Worm (Caenorhabditis elegans): ENCODE data around the gene srh-271.

The srh-271 gene

ce11 chrV:2664525-2665053 is 42.8 kb upstream of the srh-271 start, which contains the start of gene ndx-2 (continued):
- TF ChIP-seq F23B12.7 (tag; optimal IDR thresholded peaks at IDR 0.05; ENCODE audit: insufficient read depth) (peak; percentile 73), ztf-18 (tag; optimal IDR thresholded peaks at IDR 0.05) (peak; percentile 73), K12H6.12 (tag; optimal IDR thresholded peaks at IDR 0.05) (no peak), F33H1.4 (GFP tag; IDR thresholded peaks at IDR 0.05) (peak; percentile 45), nfyb-1 (GFP tag; IDR thresholded peaks at IDR 0.05) (peak; percentile 78), lin-54 (GFP tag; optimal IDR thresholded peaks at IDR 0.05) (peak; percentile 58), Y67H2A.10 (GFP tag; conservative IDR thresholded peaks at IDR 0.05) (no peak)

DNA sequence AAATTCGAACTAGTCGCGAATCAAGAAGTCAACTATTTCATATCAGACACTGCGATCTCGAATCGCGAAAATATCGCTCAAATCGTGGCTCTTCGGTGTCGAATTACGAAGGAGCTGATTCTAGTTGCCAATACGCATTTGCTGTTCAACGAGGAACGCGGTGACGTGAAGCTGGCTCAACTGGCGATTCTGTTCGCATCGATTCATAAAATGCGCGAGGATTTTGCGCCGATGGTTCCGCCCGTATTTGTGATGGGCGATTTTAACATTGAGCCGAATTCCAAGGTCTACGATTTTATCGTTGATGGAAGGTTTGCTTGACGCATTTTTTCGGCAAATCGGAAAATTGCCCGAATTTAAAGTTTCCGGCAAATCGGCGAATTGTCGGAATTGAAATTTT is 38.7 kb upstream of the srh-271 start:
- TF ChIP-seq sptf-2 (GFP tag; optimal IDR thresholded peaks at IDR 0.05) (no peak), lin-35 (GFP tag; optimal IDR thresholded peaks at IDR 0.05) (no peak), aptf-3 (GFP tag; IDR thresholded peaks at IDR 0.05) (no peak), nhr-27 (tag; optimal IDR thresholded peaks at IDR 0.05) (no peak), ceh-100 (GFP tag; IDR thresholded peaks at IDR 0.05) (no peak), akir-1 (GFP tag; optimal IDR thresholded peaks at IDR 0.05) (no peak), gei-17 (GFP tag; optimal IDR thresholded peaks at IDR 0.05) (no peak), pha-4 (tag; optimal IDR thresholded peaks at IDR 0.05) (no peak), nfya-1 (tag; optimal IDR thresholded peaks at IDR 0.05; ENCODE audit: borderline replicate concordance, insufficient read depth) (no peak), sdz-38 (tag; optimal IDR thresholded peaks at IDR 0.05) (no peak), rpc-1 (optimal IDR thresholded peaks at IDR 0.05) (no peak), rpc-1 (tag; optimal IDR thresholded peaks at IDR 0.05) (no peak), cebp-2 (GFP tag; IDR thresholded peaks at IDR 0.05) (no peak), nfya-2 (GFP tag; IDR thresholded peaks at IDR 0.05) (no peak), ztf-3 (GFP tag; optimal IDR thresholded peaks at IDR 0.05) (no peak), bed-1 (GFP tag; IDR thresholded peaks at IDR 0.05) (no peak), snpc-1.3 (tag; optimal IDR thresholded peaks at IDR 0.05; ENCODE audit: insufficient read depth) (no peak)

DNA sequence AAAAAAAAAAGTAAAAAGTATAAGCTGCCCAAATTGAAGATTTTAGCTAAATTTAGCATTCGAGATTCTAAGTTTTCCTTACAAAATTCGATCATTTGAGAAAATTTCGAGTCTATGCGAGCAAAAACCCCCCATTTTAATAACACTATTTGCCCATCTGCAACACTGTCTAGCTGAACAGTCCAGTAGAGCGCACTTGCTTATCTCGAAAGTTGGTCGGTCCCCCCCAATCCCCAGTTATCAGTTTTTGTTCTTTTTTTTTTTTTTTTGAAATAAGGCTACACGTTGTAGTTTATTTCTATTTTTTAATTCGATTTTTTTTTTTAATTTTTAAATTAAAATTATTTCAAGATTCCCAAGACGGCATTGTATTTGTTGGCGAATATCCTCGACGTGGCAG is 35.9 kb upstream of the srh-271 start:
- TF ChIP-seq tlf-1 (GFP tag; optimal IDR thresholded peaks at IDR 0.05) (no peak), ztf-25 (GFP tag; IDR thresholded peaks at IDR 0.05) (no peak), nhr-80 (tag; optimal IDR thresholded peaks at IDR 0.05) (peak; percentile 82), dpl-1 (GFP tag; optimal IDR thresholded peaks at IDR 0.05) (no peak), mcd-1 (GFP tag; IDR thresholded peaks at IDR 0.05) (peak; percentile 87)

ce11 chrV:2656159-2656558 is 34.4 kb upstream of the srh-271 start:
- no peak for TF ChIP-seq F52B5.7 (tag; optimal IDR thresholded peaks at IDR 0.05)
- TF ChIP-seq madf-8 (GFP tag; conservative IDR thresholded peaks at IDR 0.05) = 0 out of 2 replicates have a peak, but pooled peaks have one; percentile 13
- TF ChIP-seq madf-6 (GFP tag; IDR thresholded peaks at IDR 0.05) = peak; percentile 46; the same call in 1 of the 2 replicates
- TF ChIP-seq let-607 (tag; optimal IDR thresholded peaks at IDR 0.05) = no peak
- TF ChIP-seq lsy-27 (tag; optimal IDR thresholded peaks at IDR 0.05; ENCODE audit: borderline replicate concordance, insufficient read depth) = no peak
- no peak for TF ChIP-seq hlh-12 (tag; optimal IDR thresholded peaks at IDR 0.05)
- peak; percentile 21 for TF ChIP-seq nhr-80 (tag; optimal IDR thresholded peaks at IDR 0.05)
- no peak for TF ChIP-seq lin-35 (GFP tag; optimal IDR thresholded peaks at IDR 0.05)
- no peak for TF ChIP-seq nhr-90 (tag; optimal IDR thresholded peaks at IDR 0.05)
- no peak for TF ChIP-seq efl-1 (GFP tag; optimal IDR thresholded peaks at IDR 0.05)
- TF ChIP-seq attf-5 (GFP tag; optimal IDR thresholded peaks at IDR 0.05) = peak; percentile 7
